Fruit fly (Drosophila melanogaster) whole organism, embryonic: ENCODE results near the gene CG10226.

Source experiments
- Ada2b ChIP-seq: fragments of 200-800 bp; sonication (Bioruptor generic); IDR thresholded peaks from 2 replicates; pipeline ENCODE4 v1.3.6; 2022; ENCODE audit warnings: missing biosample characterization, missing genetic modification characterization
- CG12391 ChIP-seq: fragments of 200-800 bp; sonication (Bioruptor generic); optimal IDR thresholded peaks from 3 replicates; lab custom pipeline; 2018; ENCODE audit warnings: missing biosample characterization, mild to moderate bottlenecking, missing genetic modification characterization, moderate library complexity
- CG12744 ChIP-seq: fragments of 200-800 bp; sonication (Bioruptor generic); optimal IDR thresholded peaks from 2 replicates; lab custom pipeline; 2016; ENCODE audit warnings: missing biosample characterization, missing genetic modification characterization
- CG14441 ChIP-seq: fragments of 200-800 bp; sonication (Bioruptor generic); IDR thresholded peaks from 2 replicates; pipeline ENCODE4 v1.3.6; 2022; ENCODE audit warnings: missing biosample characterization, missing genetic modification characterization
- CG15479 ChIP-seq: fragments of 200-800 bp; sonication (Bioruptor generic); optimal IDR thresholded peaks from 3 replicates; lab custom pipeline; 2019; ENCODE audit warnings: missing biosample characterization, mild to moderate bottlenecking, missing genetic modification characterization, moderate library complexity
- CG1602 ChIP-seq: fragments of 200-800 bp; sonication (Bioruptor generic); optimal IDR thresholded peaks from 3 replicates; lab custom pipeline; 2016; ENCODE audit warnings: missing biosample characterization, missing genetic modification characterization
- CG17568 ChIP-seq: fragments of 200-800 bp; sonication (Bioruptor generic); optimal IDR thresholded peaks from 2 replicates; lab custom pipeline; 2018; ENCODE audit warnings: missing biosample characterization, mild to moderate bottlenecking, missing genetic modification characterization, moderate library complexity
- CG17802 ChIP-seq: fragments of 200-800 bp; sonication (Bioruptor generic); optimal IDR thresholded peaks from 2 replicates; lab custom pipeline; 2018; ENCODE audit warnings: missing biosample characterization, mild to moderate bottlenecking, missing genetic modification characterization, moderate library complexity
- CG18262 ChIP-seq: fragments of 200-800 bp; optimal IDR thresholded peaks from 3 replicates; lab custom pipeline; 2019; ENCODE audit warnings: missing biosample characterization, mild to moderate bottlenecking, missing genetic modification characterization, moderate library complexity
- CG2712 ChIP-seq: fragments of 200-800 bp; optimal IDR thresholded peaks from 3 replicates; lab custom pipeline; 2019; ENCODE audit warnings: missing biosample characterization, mild to moderate bottlenecking, missing genetic modification characterization, moderate library complexity
- CG4820 ChIP-seq: fragments of 200-800 bp; sonication (Bioruptor generic); optimal IDR thresholded peaks from 3 replicates; lab custom pipeline; 2016; ENCODE audit warnings: missing biosample characterization, missing genetic modification characterization
- CG4854 ChIP-seq: fragments of 200-800 bp; sonication (Bioruptor generic); optimal IDR thresholded peaks from 2 replicates; lab custom pipeline; 2016; ENCODE audit warnings: missing biosample characterization, missing genetic modification characterization, inconsistent platforms
- CG5180 ChIP-seq: fragments of 200-800 bp; sonication (Bioruptor generic); optimal IDR thresholded peaks from 3 replicates; lab custom pipeline; 2017; ENCODE audit warnings: missing biosample characterization, missing genetic modification characterization, mild to moderate bottlenecking, moderate library complexity, missing genetic modification reagents
- CG6654 ChIP-seq: fragments of 200-800 bp; sonication (Bioruptor generic); optimal IDR thresholded peaks from 2 replicates; lab custom pipeline; 2017; ENCODE audit warnings: missing biosample characterization, mild to moderate bottlenecking, missing genetic modification characterization
- CG8290 ChIP-seq, 3 experiments: fragments of 200-800 bp; sonication (Bioruptor generic); optimal IDR thresholded peaks; 2 replicates each; lab custom pipeline; 2016 to 2019; ENCODE audit warnings: missing biosample characterization in 3 of 3, missing genetic modification characterization in 3 of 3, mild to moderate bottlenecking in 2 of 3, moderate library complexity in 1 of 3
- CG8359 ChIP-seq: fragments of 200-800 bp; sonication (Bioruptor generic); optimal IDR thresholded peaks from 2 replicates; lab custom pipeline; 2017; ENCODE audit warnings: missing biosample characterization, mild to moderate bottlenecking, missing genetic modification characterization, borderline replicate concordance
- CG9932 ChIP-seq: fragments of 200-800 bp; sonication (Bioruptor generic); IDR thresholded peaks from 2 replicates; pipeline ENCODE4 v1.3.6; 2022; ENCODE audit warnings: missing biosample characterization, missing genetic modification characterization
- Chrac-16 ChIP-seq: fragments of 200-800 bp; sonication (Bioruptor generic); optimal IDR thresholded peaks from 3 replicates; lab custom pipeline; 2016; ENCODE audit warnings: missing biosample characterization, missing genetic modification characterization
- Dad ChIP-seq: fragments of 200-800 bp; sonication (Bioruptor generic); optimal IDR thresholded peaks from 3 replicates; lab custom pipeline; 2016; ENCODE audit warnings: missing biosample characterization, missing genetic modification characterization
- Dref ChIP-seq: fragments of 200-800 bp; sonication (Bioruptor generic); IDR thresholded peaks from 2 replicates; pipeline ENCODE4 v1.3.6; 2022; ENCODE audit warnings: missing biosample characterization, missing genetic modification characterization
- Drgx ChIP-seq: fragments of 200-800 bp; sonication (Bioruptor generic); IDR thresholded peaks from 2 replicates; pipeline ENCODE4 v1.3.6; 2022; ENCODE audit warnings: missing biosample characterization, missing genetic modification characterization
- E2f2 ChIP-seq: fragments of 200-800 bp; sonication (Bioruptor generic); IDR thresholded peaks from 2 replicates; pipeline ENCODE4 v1.3.6; 2022; ENCODE audit warnings: missing biosample characterization, missing genetic modification characterization
- HHEX ChIP-seq: fragments of 200-800 bp; sonication (Bioruptor generic); optimal IDR thresholded peaks from 3 replicates; lab custom pipeline; 2017; ENCODE audit warnings: missing biosample characterization, mild to moderate bottlenecking, missing genetic modification characterization, missing genetic modification reagents
- HLHmδ ChIP-seq: fragments of 200-800 bp; sonication (Bioruptor generic); optimal IDR thresholded peaks from 2 replicates; lab custom pipeline; 2018; ENCODE audit warnings: missing biosample characterization, mild to moderate bottlenecking, missing genetic modification characterization, moderate library complexity
- Hr39 ChIP-seq: fragments of >200 bp; optimal IDR thresholded peaks from 2 replicates; lab custom pipeline; 2017
- Hr51 ChIP-seq, 2 experiments: fragments of 200-800 bp; sonication (Bioruptor generic); optimal IDR thresholded peaks; 2 replicates in 1 of 2; 3 replicates in 1 of 2; lab custom pipeline; 2016 to 2018; ENCODE audit warnings: missing biosample characterization in 2 of 2, missing genetic modification characterization in 2 of 2, mild to moderate bottlenecking in 1 of 2, moderate library complexity in 1 of 2
- Hr78 ChIP-seq, 2 experiments: fragments of 200-800 bp in 1 of 2; fragments of >200 bp in 1 of 2; sonication (Bioruptor generic) in 1 of 2; optimal IDR thresholded peaks; 2 replicates each; lab custom pipeline; 2017 to 2019; ENCODE audit warnings: missing biosample characterization in 2 of 2, missing genetic modification characterization in 2 of 2, mild to moderate bottlenecking in 1 of 2, moderate library complexity in 1 of 2
- Lpt ChIP-seq: fragments of >200 bp; optimal IDR thresholded peaks from 2 replicates; lab custom pipeline; 2018; ENCODE audit warnings: missing biosample characterization, missing genetic modification characterization
- MESR4 ChIP-seq: fragments of 200-800 bp; sonication (Bioruptor generic); optimal IDR thresholded peaks from 2 replicates; lab custom pipeline; 2018; ENCODE audit warnings: missing biosample characterization, mild to moderate bottlenecking, missing genetic modification characterization, moderate library complexity
- Opbp ChIP-seq: fragments of 200-800 bp; sonication (Bioruptor generic); IDR thresholded peaks from 3 replicates; pipeline ENCODE4 v1.3.6; 2022; ENCODE audit warnings: missing biosample characterization, missing genetic modification characterization; ENCODE audit not compliant: partially characterized antibody
- Rfx ChIP-seq: fragments of 200-800 bp; sonication (Bioruptor generic); IDR thresholded peaks from 2 replicates; pipeline ENCODE4 v1.3.6; 2022; ENCODE audit warnings: missing biosample characterization, missing genetic modification characterization
- Sry-δ ChIP-seq: fragments of 200-800 bp; sonication (Bioruptor generic); optimal IDR thresholded peaks from 2 replicates; lab custom pipeline; 2016; ENCODE audit warnings: missing biosample characterization, missing genetic modification characterization
- btn ChIP-seq: fragments of 200-800 bp; sonication (Bioruptor generic); optimal IDR thresholded peaks from 2 replicates; lab custom pipeline; 2016; ENCODE audit warnings: missing biosample characterization, missing genetic modification characterization
- cas ChIP-seq: fragments of 200-800 bp; sonication (Bioruptor generic); IDR thresholded peaks from 2 replicates; pipeline ENCODE4 v1.3.6; 2022; ENCODE audit warnings: missing biosample characterization, missing genetic modification characterization
- croc ChIP-seq: fragments of 200-800 bp; sonication (Bioruptor generic); conservative IDR thresholded peaks from 3 replicates; pipeline ENCODE4 v1.3.6; 2022; ENCODE audit warnings: missing biosample characterization, missing genetic modification characterization
- eve ChIP-seq, 2 experiments: fragments of >200 bp; optimal IDR thresholded peaks; 2 replicates each; lab custom pipeline; 2017; ENCODE audit warnings: missing biosample characterization in 2 of 2, missing genetic modification characterization in 2 of 2
- gt ChIP-seq: fragments of 200-800 bp; sonication (Bioruptor generic); IDR thresholded peaks from 2 replicates; pipeline ENCODE4 v1.3.6; 2022; ENCODE audit warnings: missing biosample characterization, missing genetic modification characterization
- hb ChIP-seq: fragments of 200-800 bp; sonication (Bioruptor generic); IDR thresholded peaks from 3 replicates; pipeline ENCODE4 v1.3.6; 2022; ENCODE audit warnings: missing biosample characterization, missing genetic modification characterization; ENCODE audit not compliant: partially characterized antibody
- inv ChIP-seq: fragments of 200-800 bp; sonication (Bioruptor generic); IDR thresholded peaks from 2 replicates; pipeline ENCODE4 v1.3.6; 2022; ENCODE audit warnings: missing biosample characterization, missing genetic modification characterization; ENCODE audit not compliant: partially characterized antibody
- kni ChIP-seq: fragments of 200-800 bp; sonication (Bioruptor generic); optimal IDR thresholded peaks from 3 replicates; lab custom pipeline; 2017; ENCODE audit warnings: mild to moderate bottlenecking, missing biosample characterization, missing genetic modification reagents, missing genetic modification characterization
- mirr ChIP-seq: fragments of 200-800 bp; sonication (Bioruptor generic); optimal IDR thresholded peaks from 3 replicates; lab custom pipeline; 2018; ENCODE audit warnings: missing biosample characterization, mild to moderate bottlenecking, missing genetic modification characterization
- nom ChIP-seq: fragments of 200-800 bp; sonication (Bioruptor generic); optimal IDR thresholded peaks from 2 replicates; lab custom pipeline; 2017; ENCODE audit warnings: missing biosample characterization, missing genetic modification characterization, mild to moderate bottlenecking, moderate library complexity, missing genetic modification reagents
- otp ChIP-seq: fragments of 200-800 bp; sonication (Bioruptor generic); IDR thresholded peaks from 3 replicates; pipeline ENCODE4, ENCODE4 v1.3.6; 2022; ENCODE audit warnings: missing biosample characterization, missing genetic modification characterization
- pros ChIP-seq: fragments of 200-800 bp; sonication (Bioruptor generic); optimal IDR thresholded peaks from 3 replicates; lab custom pipeline; 2019; ENCODE audit warnings: missing biosample characterization, mild to moderate bottlenecking, missing genetic modification characterization, moderate library complexity
- ranshi ChIP-seq: fragments of 200-800 bp; sonication (Bioruptor generic); IDR thresholded peaks from 2 replicates; pipeline ENCODE4 v1.3.6; 2022; ENCODE audit warnings: missing biosample characterization, missing genetic modification characterization
- salm ChIP-seq: fragments of 200-800 bp; sonication (Bioruptor generic); optimal IDR thresholded peaks from 2 replicates; lab custom pipeline; 2018; ENCODE audit warnings: missing biosample characterization, mild to moderate bottlenecking, missing genetic modification characterization
- ttk ChIP-seq: fragments of 200-800 bp; sonication (Bioruptor generic); IDR thresholded peaks from 2 replicates; pipeline ENCODE4 v2.1.2; 2022; ENCODE audit warnings: missing biosample characterization, missing genetic modification characterization

The CG10226 gene

dm6 chr3L:6266321-6266720 lies 26.5 kb upstream of the CG10226 start (continued):
- no peak for TF ChIP-seq CG8359 (GFP tag; lab: Kevin White, UChicago)
- TF ChIP-seq Drgx (GFP tag; lab: Robert Waterston, UW), result peak; percentile 81
- no peak for TF ChIP-seq CG12391 (tag; lab: Kevin White, UChicago)
- TF ChIP-seq CG4854, result no peak
- TF ChIP-seq Chrac-16 (GFP tag; lab: Kevin White, UChicago), result no peak
- peak in 1 of 2 experiments; percentile 8 for TF ChIP-seq Hr51 (GFP tag; optimal IDR thresholded peaks at IDR 0.05; lab: Kevin White, UChicago)
- no peak for TF ChIP-seq CG5180 (GFP tag; lab: Kevin White, UChicago)
- TF ChIP-seq otp (GFP tag; lab: Robert Waterston, UW), result no peak
- no peak for TF ChIP-seq CG15479
- peak; percentile 19 for TF ChIP-seq nom (GFP tag; lab: Kevin White, UChicago)

DNA sequence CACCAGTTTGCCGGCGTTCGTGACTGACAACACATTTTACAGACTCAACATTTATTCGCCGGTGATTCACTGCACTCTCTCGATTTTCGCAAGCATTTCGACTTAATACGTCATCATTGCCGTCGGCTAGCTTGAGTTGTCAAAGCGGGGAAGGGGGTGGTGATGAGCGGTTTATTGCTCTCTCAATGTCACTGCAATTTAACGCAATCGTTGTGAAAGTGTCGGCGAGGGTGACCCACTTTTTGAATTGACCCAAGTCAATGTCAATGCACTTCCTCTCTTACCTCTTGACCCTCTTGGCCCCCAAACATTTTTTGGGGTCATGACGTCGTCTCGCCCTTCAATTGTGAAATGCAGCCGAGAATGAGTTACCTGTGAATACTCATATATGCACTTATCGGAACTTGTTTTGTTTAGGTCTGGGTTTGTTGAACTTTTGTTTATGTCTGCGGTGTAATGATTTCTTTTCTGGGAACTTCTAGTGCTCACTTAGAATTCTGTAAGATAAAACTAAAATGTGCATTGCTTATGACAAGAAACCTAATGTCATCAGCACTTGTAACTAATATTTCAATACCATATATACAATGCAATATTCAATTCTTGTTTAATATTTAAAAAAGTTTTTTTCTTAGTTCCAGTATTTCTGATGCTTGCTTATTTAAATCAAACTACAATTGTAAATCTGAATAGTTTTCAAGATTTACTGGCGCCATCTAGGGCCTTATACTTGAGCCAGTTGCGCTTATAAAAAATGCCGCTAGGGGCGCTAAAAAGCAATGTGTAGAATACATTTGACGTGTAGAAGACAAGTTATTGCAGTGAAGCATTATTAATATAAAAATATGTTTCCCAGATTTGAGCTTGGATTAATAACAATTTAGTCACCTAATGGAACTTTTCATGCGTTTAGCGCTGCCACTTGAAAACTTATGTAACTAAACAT lies 24.3 kb upstream of the CG10226 start:
- no peak for TF ChIP-seq Hr39 (lab: Kevin White, UChicago)
- TF ChIP-seq hb (GFP tag; lab: Robert Waterston, UW), result no peak
- TF ChIP-seq Sry-δ (GFP tag; lab: Kevin White, UChicago), result peak; percentile 7
- TF ChIP-seq inv (GFP tag; lab: Robert Waterston, UW), result no peak
- TF ChIP-seq MESR4, result no peak
- no peak for TF ChIP-seq CG17568
- no peak for TF ChIP-seq ranshi (GFP tag; lab: Robert Waterston, UW)
- no peak for TF ChIP-seq eve (GFP tag; optimal IDR thresholded peaks at IDR 0.05; lab: Kevin White, UChicago)
- no peak for TF ChIP-seq HHEX (GFP tag; lab: Kevin White, UChicago)
- TF ChIP-seq cas (GFP tag; lab: Robert Waterston, UW), result no peak
- TF ChIP-seq E2f2, result peak; percentile 32
- peak; percentile 50 for TF ChIP-seq CG18262
- peak; percentile 65 for TF ChIP-seq CG2712 (tag; lab: Kevin White, UChicago)
- TF ChIP-seq CG17802, result peak; percentile 7
- no peak for TF ChIP-seq mirr
- peak in 1 of 2 experiments; percentile 80 for TF ChIP-seq Hr78 (GFP tag; optimal IDR thresholded peaks at IDR 0.05; lab: Kevin White, UChicago)
- no peak for TF ChIP-seq Ada2b
- no peak for TF ChIP-seq ttk (GFP tag; lab: Robert Waterston, UW)
- TF ChIP-seq Dref (GFP tag; lab: Robert Waterston, UW), result no peak
- peak; percentile 67; the same call in 2 of the 3 replicates for TF ChIP-seq Opbp (GFP tag; lab: Robert Waterston, UW)
- no peak for TF ChIP-seq Dad (GFP tag; lab: Kevin White, UChicago)
- TF ChIP-seq gt (GFP tag; lab: Robert Waterston, UW), result no peak
- no peak for TF ChIP-seq croc
- TF ChIP-seq CG12744, result peak; percentile 68
- TF ChIP-seq CG1602 (GFP tag; lab: Kevin White, UChicago), result peak; percentile 26
- TF ChIP-seq Lpt (GFP tag; lab: Kevin White, UChicago), result no peak
- peak; percentile 57; the same call in 1 of the 2 replicates for TF ChIP-seq CG14441 (GFP tag; lab: Robert Waterston, UW)
- no peak for TF ChIP-seq pros (GFP tag; lab: Kevin White, UChicago)
- peak; percentile 81 for TF ChIP-seq Rfx (GFP tag; lab: Robert Waterston, UW)
- TF ChIP-seq CG6654, result no peak
- TF ChIP-seq salm, result no peak
- TF ChIP-seq HLHmδ (GFP tag; lab: Kevin White, UChicago), result no peak
- no peak for TF ChIP-seq CG4820 (GFP tag; lab: Kevin White, UChicago)
- peak; percentile 27 for TF ChIP-seq CG8290 (GFP tag; optimal IDR thresholded peaks at IDR 0.05; lab: Kevin White, UChicago)
- TF ChIP-seq CG8290 (tag; optimal IDR thresholded peaks at IDR 0.05; lab: Kevin White, UChicago), result peak in 1 of 2 experiments; percentile 54
- TF ChIP-seq btn, result no peak
- TF ChIP-seq kni (GFP tag; lab: Kevin White, UChicago), result no peak
- peak; percentile 64 for TF ChIP-seq CG9932 (GFP tag; lab: Robert Waterston, UW)
